Worm (Caenorhabditis elegans) whole organism, L3 larva: ENCODE measurements around the gene eat-2.

Source experiments
- ZK546.5 ChIP-seq: sonication (generic microtip); optimal IDR thresholded peaks from 2 replicates; lab custom pipeline; 2017; ENCODE audit warnings: missing biosample characterization, missing genetic modification characterization
- aly-2 ChIP-seq: fragments of 150-350 bp; optimal IDR thresholded peaks from 2 replicates; lab custom pipeline; 2014; ENCODE audit warnings: missing biosample characterization, missing genetic modification characterization
- ama-1 ChIP-seq: fragments of 150-350 bp; optimal IDR thresholded peaks from 2 replicates; lab custom pipeline; 2018
- ceh-16 ChIP-seq: sonication (generic microtip); optimal IDR thresholded peaks from 2 replicates; lab custom pipeline; 2017; ENCODE audit warnings: missing biosample characterization, missing genetic modification characterization
- fkh-2 ChIP-seq: fragments of 150-350 bp; optimal IDR thresholded peaks from 2 replicates; lab custom pipeline; 2014; ENCODE audit warnings: missing biosample characterization, missing genetic modification reagents, missing genetic modification characterization
- hmg-11 ChIP-seq: sonication (generic microtip); optimal IDR thresholded peaks from 2 replicates; lab custom pipeline; 2016; ENCODE audit warnings: missing genetic modification characterization, missing compliant biosample characterization
- lin-15B ChIP-seq: fragments of 150-350 bp; optimal IDR thresholded peaks from 2 replicates; lab custom pipeline; 2014; ENCODE audit warnings: missing biosample characterization, missing genetic modification characterization
- nhr-237 ChIP-seq: fragments of 150-350 bp; optimal IDR thresholded peaks from 2 replicates; lab custom pipeline; 2014; ENCODE audit warnings: missing biosample characterization, missing genetic modification characterization
- nhr-77 ChIP-seq: fragments of 150-350 bp; optimal IDR thresholded peaks from 2 replicates; lab custom pipeline; 2014; ENCODE audit warnings: missing biosample characterization, missing genetic modification characterization
- snpc-4 ChIP-seq: fragments of 150-350 bp; optimal IDR thresholded peaks from 2 replicates; lab custom pipeline; 2014; ENCODE audit warnings: missing biosample characterization, missing genetic modification characterization
- ztf-11 ChIP-seq: fragments of 150-350 bp; optimal IDR thresholded peaks from 2 replicates; lab custom pipeline; 2014; ENCODE audit warnings: missing biosample characterization, missing genetic modification characterization

ce11 chrII:14218142-14218541, 46.7 kb upstream of the eat-2 start:
- TF ChIP-seq snpc-4 (tag; lab: Kevin White, UChicago) (no peak), ceh-16 (no peak), ztf-11 (tag; lab: Kevin White, UChicago) (no peak), fkh-2 (tag; lab: Kevin White, UChicago) (no peak), nhr-77 (tag; lab: Kevin White, UChicago) (no peak), hmg-11 (tag; lab: Kevin White, UChicago) (no peak), aly-2 (tag; lab: Kevin White, UChicago) (no peak), ZK546.5 (tag; lab: Kevin White, UChicago) (no peak), nhr-237 (no peak), lin-15B (tag; lab: Kevin White, UChicago) (no peak), ama-1 (lab: Kevin White, UChicago) (no peak)
